Fruit fly (Drosophila melanogaster) whole organism, wandering third instar larva: ENCODE data around the gene Pldn.
A peak's percentile ranks its signal among the peaks of the same experiment; 100 is the strongest.

Source experiments
- Abd-B ChIP-seq: fragments of >200 bp; optimal IDR thresholded peaks from 2 replicates; lab custom pipeline; 2017; ENCODE audit warnings: missing biosample characterization, missing genetic modification characterization
- CG32264 ChIP-seq: fragments of 200-800 bp; sonication (Bioruptor generic); optimal IDR thresholded peaks from 2 replicates; lab custom pipeline; 2016; ENCODE audit warnings: missing biosample characterization, missing genetic modification characterization
- CG9705 ChIP-seq: fragments of 200-800 bp; sonication (Bioruptor generic); optimal IDR thresholded peaks from 2 replicates; lab custom pipeline; 2018; ENCODE audit warnings: missing biosample characterization, mild to moderate bottlenecking, missing genetic modification characterization
- CrebA ChIP-seq: fragments of 200-800 bp; sonication (Bioruptor generic); optimal IDR thresholded peaks from 2 replicates; lab custom pipeline; 2016; ENCODE audit warnings: missing biosample characterization, mild to moderate bottlenecking, missing genetic modification characterization, borderline replicate concordance
- Dfd ChIP-seq: fragments of >200 bp; optimal IDR thresholded peaks from 2 replicates; lab custom pipeline; 2017; ENCODE audit warnings: missing biosample characterization, missing genetic modification characterization
- Dif ChIP-seq: fragments of 200-275, 200-300 bp; sonication (Bioruptor generic); optimal IDR thresholded peaks from 2 replicates; lab custom pipeline; 2018; ENCODE audit warnings: missing biosample characterization, missing genetic modification characterization; ENCODE audit not compliant: partially characterized antibody
- GATAd ChIP-seq: sonication (Bioruptor generic); optimal IDR thresholded peaks from 2 replicates; lab custom pipeline; 2016; ENCODE audit warnings: missing biosample characterization, missing genetic modification characterization
- HLH106 ChIP-seq: fragments of 200-800 bp; optimal IDR thresholded peaks from 3 replicates; lab custom pipeline; 2019; ENCODE audit warnings: missing biosample characterization, mild to moderate bottlenecking, missing genetic modification characterization, moderate library complexity
- Hnf4 ChIP-seq: fragments of 200-800 bp; sonication (Bioruptor generic); optimal IDR thresholded peaks from 2 replicates; lab custom pipeline; 2016; ENCODE audit warnings: missing biosample characterization, mild to moderate bottlenecking, missing genetic modification characterization
- Hr83 ChIP-seq: fragments of 200-300 bp; sonication (Bioruptor generic); optimal IDR thresholded peaks from 2 replicates; lab custom pipeline; 2016; ENCODE audit warnings: missing biosample characterization, mild to moderate bottlenecking, missing genetic modification characterization, moderate library complexity; ENCODE audit not compliant: poor library complexity, severe bottlenecking
- Jra ChIP-seq: sonication (Bioruptor generic); optimal IDR thresholded peaks from 2 replicates; lab custom pipeline; 2016; ENCODE audit warnings: missing biosample characterization, missing genetic modification characterization
- Mio ChIP-seq: sonication (Bioruptor generic); optimal IDR thresholded peaks from 2 replicates; lab custom pipeline; 2016; ENCODE audit warnings: missing biosample characterization, missing genetic modification characterization
- Myc ChIP-seq: fragments of >200 bp; optimal IDR thresholded peaks from 2 replicates; lab custom pipeline; 2017
- OdsH ChIP-seq: fragments of 200-800 bp; sonication (Bioruptor generic); optimal IDR thresholded peaks from 2 replicates; lab custom pipeline; 2016; ENCODE audit warnings: missing biosample characterization, mild to moderate bottlenecking, missing genetic modification characterization
- Rel ChIP-seq, 2 experiments: fragments of 200-800 bp; sonication (Bioruptor generic) in 1 of 2; optimal IDR thresholded peaks; 2 replicates in 1 of 2; 3 replicates in 1 of 2; lab custom pipeline; 2016 to 2019; ENCODE audit warnings: mild to moderate bottlenecking in 2 of 2, missing biosample characterization in 2 of 2, missing genetic modification characterization in 2 of 2, moderate library complexity in 1 of 2
- Sp1 ChIP-seq: fragments of 200-800 bp; sonication (Bioruptor generic); optimal IDR thresholded peaks from 3 replicates; lab custom pipeline; 2019; ENCODE audit warnings: missing biosample characterization, mild to moderate bottlenecking, missing genetic modification characterization, moderate library complexity
- Vsx2 ChIP-seq: fragments of 200-300, 225-300 bp; sonication (Bioruptor generic); optimal IDR thresholded peaks from 2 replicates; lab custom pipeline; 2018; ENCODE audit warnings: missing biosample characterization, missing genetic modification characterization; ENCODE audit not compliant: partially characterized antibody
- br ChIP-seq: fragments of 200-800 bp; sonication (Bioruptor generic); optimal IDR thresholded peaks from 2 replicates; lab custom pipeline; 2016; ENCODE audit warnings: missing biosample characterization, missing genetic modification characterization
- brk ChIP-seq: fragments of 200-800 bp; sonication (Bioruptor generic); optimal IDR thresholded peaks from 2 replicates; lab custom pipeline; 2016; ENCODE audit warnings: missing biosample characterization, mild to moderate bottlenecking, missing genetic modification characterization
- dl ChIP-seq, 2 experiments: fragments of 175-275, 200-275 bp in 1 of 2; fragments of 200-275 bp in 1 of 2; sonication (Bioruptor generic); optimal IDR thresholded peaks; lab custom pipeline; 2018; ENCODE audit warnings: mild to moderate bottlenecking in 2 of 2, missing biosample characterization in 2 of 2, missing genetic modification characterization in 2 of 2, moderate library complexity in 2 of 2; ENCODE audit not compliant: partially characterized antibody in 2 of 2, insufficient read depth in 1 of 2
- dmrt93B ChIP-seq: fragments of 200-800 bp; sonication (Bioruptor generic); optimal IDR thresholded peaks from 2 replicates; lab custom pipeline; 2018; ENCODE audit warnings: missing biosample characterization, mild to moderate bottlenecking, missing genetic modification characterization
- dsf ChIP-seq: sonication (Bioruptor generic); optimal IDR thresholded peaks from 2 replicates; lab custom pipeline; 2016; ENCODE audit warnings: missing biosample characterization, missing genetic modification characterization, borderline replicate concordance
- ey ChIP-seq: fragments of 200-800 bp; sonication (Bioruptor generic); optimal IDR thresholded peaks from 2 replicates; lab custom pipeline; 2016; ENCODE audit warnings: missing biosample characterization, missing genetic modification characterization
- foxo ChIP-seq, 2 experiments: fragments of 200-800 bp; sonication (Bioruptor generic); optimal IDR thresholded peaks; 2 replicates in 1 of 2; 3 replicates in 1 of 2; lab custom pipeline; 2016 to 2017; ENCODE audit warnings: missing biosample characterization in 2 of 2, missing genetic modification characterization in 2 of 2
- fru ChIP-seq: fragments of 200-800 bp; sonication (Bioruptor generic); optimal IDR thresholded peaks from 3 replicates; lab custom pipeline; 2016; ENCODE audit warnings: missing biosample characterization, mild to moderate bottlenecking, missing genetic modification characterization
- h ChIP-seq: fragments of 200-800 bp; sonication (Bioruptor generic); optimal IDR thresholded peaks from 3 replicates; lab custom pipeline; 2016; ENCODE audit warnings: missing biosample characterization, mild to moderate bottlenecking, missing genetic modification characterization
- jim ChIP-seq: fragments of 175-275, 200-325 bp; sonication (Bioruptor generic); optimal IDR thresholded peaks from 2 replicates; lab custom pipeline; 2016; ENCODE audit warnings: missing biosample characterization, mild to moderate bottlenecking, missing genetic modification characterization
- lola ChIP-seq: fragments of >200 bp; optimal IDR thresholded peaks from 2 replicates; lab custom pipeline; 2017; ENCODE audit warnings: missing biosample characterization, missing genetic modification characterization
- psq ChIP-seq: fragments of 200-800 bp; sonication (Bioruptor generic); optimal IDR thresholded peaks from 3 replicates; lab custom pipeline; 2017; ENCODE audit warnings: missing biosample characterization, mild to moderate bottlenecking, missing genetic modification characterization, moderate library complexity
- rgr ChIP-seq: fragments of 200-800 bp; sonication (Bioruptor generic); optimal IDR thresholded peaks from 3 replicates; lab custom pipeline; 2016; ENCODE audit warnings: missing biosample characterization, mild to moderate bottlenecking, missing genetic modification characterization
- sage ChIP-seq: fragments of 200-800 bp; sonication (Bioruptor generic); optimal IDR thresholded peaks from 2 replicates; lab custom pipeline; 2016; ENCODE audit warnings: missing biosample characterization, mild to moderate bottlenecking, missing genetic modification characterization
- sv ChIP-seq: fragments of 200-800 bp; sonication (Bioruptor generic); optimal IDR thresholded peaks from 3 replicates; lab custom pipeline; 2016; ENCODE audit warnings: missing biosample characterization, missing genetic modification characterization
- tai ChIP-seq: sonication (Bioruptor generic); optimal IDR thresholded peaks from 2 replicates; lab custom pipeline; 2016; ENCODE audit warnings: missing biosample characterization, missing genetic modification characterization
- usp ChIP-seq: fragments of >200 bp; optimal IDR thresholded peaks from 2 replicates; lab custom pipeline; 2017; ENCODE audit warnings: missing biosample characterization, missing genetic modification characterization
- woc ChIP-seq: sonication (Bioruptor generic); optimal IDR thresholded peaks from 2 replicates; lab custom pipeline; 2016; ENCODE audit warnings: missing biosample characterization, mild to moderate bottlenecking, missing genetic modification characterization

Pldn gene

DNA sequence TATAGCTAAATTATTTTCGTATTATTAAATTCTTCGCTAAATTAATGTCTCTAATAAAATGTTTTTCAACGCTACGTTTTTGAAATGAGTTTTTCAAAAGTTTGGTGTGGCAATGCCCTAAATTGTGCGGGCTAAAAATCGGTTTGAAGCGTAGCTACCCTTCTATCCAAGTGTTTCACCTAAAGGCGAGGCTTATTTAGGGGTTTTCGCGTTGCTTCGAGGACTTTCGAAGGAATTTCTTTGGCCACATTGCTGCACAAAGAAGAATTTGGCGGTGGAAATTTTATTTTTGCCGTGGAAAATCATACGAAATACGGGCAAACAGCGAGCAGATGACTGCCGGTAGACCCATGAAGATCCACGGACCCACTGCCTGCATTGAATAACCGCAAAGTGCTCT is 9.4 kb downstream of the Pldn start, which contains the start of gene TfIIEalpha:
Gene TfIIEalpha (plus strand): TSS at position 245 of the 400 bp plus-strand sequence.
- peak; percentile 4 for TF ChIP-seq Myc (lab: Kevin White, UChicago)
- TF ChIP-seq rgr = peak; percentile 7
- TF ChIP-seq Vsx2 (GFP tag; lab: Kevin White, UChicago) = peak; percentile 56
- TF ChIP-seq Rel (GFP tag; optimal IDR thresholded peaks at IDR 0.05; lab: Kevin White, UChicago) = no peak
- peak; percentile 45 for TF ChIP-seq Rel (tag; optimal IDR thresholded peaks at IDR 0.05; lab: Kevin White, UChicago)
- TF ChIP-seq jim (GFP tag; lab: Kevin White, UChicago) = no peak
- TF ChIP-seq Hnf4 (GFP tag; lab: Kevin White, UChicago) = no peak
- no peak for TF ChIP-seq Hr83 (GFP tag; lab: Kevin White, UChicago)

DNA sequence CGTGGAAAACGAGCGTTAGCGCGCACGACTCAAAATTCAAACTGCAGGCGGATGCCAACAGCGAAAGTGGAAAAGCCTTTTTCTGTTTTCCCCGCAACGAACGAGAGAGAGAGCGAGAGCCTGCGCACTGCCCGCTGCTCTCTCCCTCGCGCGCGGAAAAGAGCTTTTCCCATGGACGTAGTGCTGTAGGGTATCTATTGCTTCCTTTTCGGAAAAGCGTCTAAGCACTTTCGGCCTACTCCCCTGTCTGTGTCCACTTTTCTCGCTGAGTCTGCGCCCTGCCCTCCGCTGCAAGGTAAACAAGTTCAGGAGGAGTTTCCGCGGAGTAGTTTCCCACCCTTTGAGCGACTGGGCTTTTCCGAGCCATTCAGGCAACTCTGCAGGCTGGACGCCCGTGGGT is 10.9 kb downstream of the Pldn start, which contains the start of gene CG32085:
Gene CG32085 (minus strand): TSS at position 47 of the 400 bp plus-strand sequence.
- TF ChIP-seq sv (GFP tag; lab: Kevin White, UChicago) (peak; percentile 52), dl (GFP tag; optimal IDR thresholded peaks at IDR 0.05; lab: Kevin White, UChicago; ENCODE audit: insufficient read depth in 1 of 2, partially characterized antibody in 2 of 2) (no peak), fru (GFP tag; lab: Kevin White, UChicago) (peak; percentile 11), foxo (GFP tag; optimal IDR thresholded peaks at IDR 0.05; lab: Kevin White, UChicago) (peak in 1 of 2 experiments; percentile 38), Vsx2 (GFP tag; lab: Kevin White, UChicago) (peak; percentile 33), Rel (GFP tag; optimal IDR thresholded peaks at IDR 0.05; lab: Kevin White, UChicago) (no peak), Rel (tag; optimal IDR thresholded peaks at IDR 0.05; lab: Kevin White, UChicago) (no peak)

DNA sequence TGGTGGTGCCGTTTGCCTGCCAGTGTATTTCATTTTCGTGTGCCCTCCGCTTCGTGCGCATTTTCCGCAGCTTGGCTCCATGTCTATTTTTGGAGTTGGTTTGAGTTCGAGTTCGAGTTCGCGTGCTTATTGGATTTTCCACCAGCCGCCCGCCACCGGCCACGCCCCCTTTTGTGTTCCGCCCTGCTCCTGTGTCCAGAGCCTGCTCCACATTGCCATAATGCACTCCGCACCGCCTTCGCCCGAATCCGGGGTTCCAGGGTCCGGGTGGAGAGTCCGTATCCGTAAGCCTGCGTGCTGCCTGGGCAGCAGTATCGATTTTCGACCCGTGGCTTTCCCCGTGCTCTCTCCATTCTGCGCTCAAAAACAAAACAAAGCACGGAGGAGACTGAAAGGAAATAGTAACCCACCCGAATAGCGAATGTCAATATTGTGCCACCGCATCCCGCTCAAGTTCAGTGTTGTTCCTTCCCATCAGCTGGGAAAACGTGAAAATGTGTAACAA is 12.8 kb downstream of the Pldn start:
- TF ChIP-seq usp (GFP tag; lab: Kevin White, UChicago) (no peak), HLH106 (tag; lab: Kevin White, UChicago) (no peak), Dfd (GFP tag; lab: Kevin White, UChicago) (no peak), sv (GFP tag; lab: Kevin White, UChicago) (no peak), foxo (GFP tag; optimal IDR thresholded peaks at IDR 0.05; lab: Kevin White, UChicago) (no peak), ey (GFP tag; lab: Kevin White, UChicago) (no peak), tai (GFP tag; lab: Kevin White, UChicago) (no peak), Abd-B (no peak), Sp1 (GFP tag; lab: Kevin White, UChicago) (no peak), OdsH (GFP tag; lab: Kevin White, UChicago) (no peak), Hr83 (GFP tag; lab: Kevin White, UChicago) (no peak), jim (GFP tag; lab: Kevin White, UChicago) (no peak), br (GFP tag; lab: Kevin White, UChicago) (no peak), fru (GFP tag; lab: Kevin White, UChicago) (no peak), sage (no peak), CG32264 (GFP tag; lab: Kevin White, UChicago) (no peak), dl (GFP tag; optimal IDR thresholded peaks at IDR 0.05; lab: Kevin White, UChicago; ENCODE audit: insufficient read depth in 1 of 2, partially characterized antibody in 2 of 2) (no peak), Dif (GFP tag; lab: Kevin White, UChicago) (no peak), woc (GFP tag; lab: Kevin White, UChicago) (no peak)

DNA sequence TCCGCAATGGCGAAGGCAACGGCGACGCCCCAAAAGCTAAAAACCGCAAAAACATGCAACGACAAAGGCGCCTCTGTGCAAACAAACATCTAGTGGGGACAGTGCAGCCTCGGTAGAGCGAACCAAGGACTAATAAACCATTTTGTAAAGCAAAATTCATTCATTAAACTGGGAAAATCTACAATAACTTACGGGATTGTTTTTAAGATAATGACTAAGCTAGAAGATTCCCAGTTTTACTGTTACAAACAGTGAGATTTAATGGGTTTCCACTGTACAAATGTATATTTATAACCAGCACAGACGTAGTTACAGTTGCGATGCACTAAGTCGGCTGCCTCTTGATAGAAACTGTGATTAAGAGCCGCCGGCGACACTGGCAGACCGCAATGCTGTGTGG is 35.0 kb downstream of the Pldn start:
- no peak for TF ChIP-seq Rel (GFP tag; optimal IDR thresholded peaks at IDR 0.05; lab: Kevin White, UChicago)
- TF ChIP-seq Rel (tag; optimal IDR thresholded peaks at IDR 0.05; lab: Kevin White, UChicago) = no peak
- TF ChIP-seq foxo (GFP tag; optimal IDR thresholded peaks at IDR 0.05; lab: Kevin White, UChicago) = peak in 1 of 2 experiments; percentile 28

DNA sequence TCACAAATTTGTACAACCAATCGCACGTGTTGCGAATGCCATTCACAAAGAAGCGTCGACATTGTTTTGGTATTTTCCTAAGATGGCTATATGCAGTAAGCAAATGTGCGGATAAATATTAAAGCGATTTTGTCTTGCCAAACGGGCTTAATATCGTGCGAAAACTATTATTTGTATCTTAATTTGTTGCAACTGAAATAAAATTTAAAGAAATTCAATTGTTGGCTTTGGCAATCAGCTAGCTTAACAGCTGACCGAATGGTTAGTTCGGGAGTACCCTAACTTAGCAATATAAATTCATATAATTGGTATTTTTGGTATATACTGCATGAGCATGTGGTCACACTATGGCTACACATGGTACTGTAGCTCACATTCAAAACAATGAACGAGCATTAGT is 42.8 kb downstream of the Pldn start, which contains the start of the genes RIOK1 and Polr3H:
Gene RIOK1 (minus strand): TSS at position 65 of the 400 bp plus-strand sequence.
Gene Polr3H (plus strand): TSS at position 347 of the 400 bp plus-strand sequence.
- no peak for TF ChIP-seq dmrt93B
- no peak for TF ChIP-seq CrebA (GFP tag; lab: Kevin White, UChicago)
- TF ChIP-seq brk (GFP tag; lab: Kevin White, UChicago) = no peak
- TF ChIP-seq jim (GFP tag; lab: Kevin White, UChicago) = no peak
- peak; percentile 68 for TF ChIP-seq sv (GFP tag; lab: Kevin White, UChicago)
- no peak for TF ChIP-seq Dif (GFP tag; lab: Kevin White, UChicago)
- TF ChIP-seq Myc (lab: Kevin White, UChicago) = peak; percentile 78
- peak; percentile 48 for TF ChIP-seq dsf (GFP tag; lab: Kevin White, UChicago)
- TF ChIP-seq OdsH (GFP tag; lab: Kevin White, UChicago) = peak; percentile 65
- TF ChIP-seq Hnf4 (GFP tag; lab: Kevin White, UChicago) = no peak
- no peak for TF ChIP-seq h (GFP tag; lab: Kevin White, UChicago)
- no peak for TF ChIP-seq Hr83 (GFP tag; lab: Kevin White, UChicago)
- no peak for TF ChIP-seq GATAd (GFP tag; lab: Kevin White, UChicago)
- TF ChIP-seq foxo (GFP tag; optimal IDR thresholded peaks at IDR 0.05; lab: Kevin White, UChicago) = no peak
- TF ChIP-seq Rel (GFP tag; optimal IDR thresholded peaks at IDR 0.05; lab: Kevin White, UChicago) = no peak
- TF ChIP-seq Rel (tag; optimal IDR thresholded peaks at IDR 0.05; lab: Kevin White, UChicago) = peak; percentile 89
- TF ChIP-seq HLH106 (tag; lab: Kevin White, UChicago) = no peak
- no peak for TF ChIP-seq Abd-B
- no peak for TF ChIP-seq sage
- TF ChIP-seq Mio (GFP tag; lab: Kevin White, UChicago) = no peak
- no peak for TF ChIP-seq usp (GFP tag; lab: Kevin White, UChicago)
- TF ChIP-seq psq (GFP tag; lab: Kevin White, UChicago) = peak; percentile 54
- TF ChIP-seq fru (GFP tag; lab: Kevin White, UChicago) = no peak
- no peak for TF ChIP-seq tai (GFP tag; lab: Kevin White, UChicago)
- no peak for TF ChIP-seq CG32264 (GFP tag; lab: Kevin White, UChicago)
- no peak for TF ChIP-seq Sp1 (GFP tag; lab: Kevin White, UChicago)
- TF ChIP-seq Jra = peak; percentile 58
- no peak for TF ChIP-seq CG9705 (GFP tag; lab: Kevin White, UChicago)
- TF ChIP-seq lola (GFP tag; lab: Kevin White, UChicago) = no peak
